Fruit fly (Drosophila melanogaster): ENCODE data around the gene f.

Gene f

DNA sequence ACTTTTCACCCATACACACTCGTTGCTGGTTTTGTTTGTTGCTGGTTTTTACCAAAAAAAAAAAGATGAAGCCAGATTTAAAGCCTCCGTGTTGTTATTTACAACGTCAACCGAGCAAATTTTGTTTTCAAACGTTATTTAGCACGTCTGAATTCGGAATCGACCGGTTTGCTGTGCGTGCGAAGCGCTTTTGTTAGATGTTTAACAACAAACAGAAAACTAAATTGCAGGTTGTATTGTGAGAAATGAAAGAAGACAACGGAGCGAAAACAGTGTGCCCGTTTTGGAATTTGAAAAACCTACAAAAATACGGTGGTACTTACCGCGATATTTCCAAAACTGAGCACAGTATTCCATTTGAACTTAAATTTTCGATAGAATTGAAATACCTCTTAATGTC is 69.0 kb downstream of the f start, which contains the start of gene Fim:
Gene Fim (minus strand): TSS at position 225 of the 400 bp plus-strand sequence.
- no peak for TF ChIP-seq noc (tag; optimal IDR thresholded peaks at IDR 0.05)

- TF ChIP-seq noc (tag; optimal IDR thresholded peaks at IDR 0.05): no peak
These were observed 69.7 kb downstream of the f start for dm6 chrX:17302202-17303061.

DNA sequence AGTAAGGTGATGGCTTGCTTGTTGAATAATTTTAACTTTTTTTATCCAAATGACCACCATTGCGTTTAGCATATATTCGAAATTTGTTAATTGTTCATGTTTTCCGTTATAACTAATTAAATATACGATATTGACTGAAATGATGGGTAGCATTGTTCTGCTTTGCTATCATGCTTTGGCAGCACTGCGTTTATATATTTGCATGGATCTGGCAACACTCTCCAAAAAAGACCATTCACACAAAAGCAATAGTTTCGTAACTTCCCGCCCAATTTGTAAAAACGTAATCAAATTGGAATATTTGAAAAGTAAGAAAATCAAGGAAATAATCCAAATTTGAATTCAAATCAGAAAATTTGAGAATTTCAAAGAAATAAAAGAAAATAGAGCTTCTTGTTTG is 72.8 kb downstream of the f start:
- TF ChIP-seq noc (tag; optimal IDR thresholded peaks at IDR 0.05): no peak

DNA sequence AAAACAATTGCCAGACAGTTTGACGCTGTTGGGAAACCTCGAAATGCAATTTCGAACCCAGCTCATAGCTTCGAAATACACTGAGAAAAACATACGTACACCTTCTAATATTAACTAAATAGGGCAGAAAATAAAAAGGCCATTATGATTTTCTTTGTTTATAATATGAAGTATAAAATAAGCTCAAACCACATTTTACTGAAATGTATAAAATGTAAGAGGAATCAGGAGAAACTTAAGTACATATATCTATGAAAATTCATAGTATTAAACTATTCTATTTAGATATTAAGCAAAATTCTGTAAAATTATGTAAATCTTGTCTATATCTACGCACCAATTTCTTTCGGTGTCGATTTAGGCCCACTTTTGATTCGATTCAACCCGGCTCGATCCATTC is 75.5 kb downstream of the f start:
- TF ChIP-seq noc (tag; optimal IDR thresholded peaks at IDR 0.05): no peak

DNA sequence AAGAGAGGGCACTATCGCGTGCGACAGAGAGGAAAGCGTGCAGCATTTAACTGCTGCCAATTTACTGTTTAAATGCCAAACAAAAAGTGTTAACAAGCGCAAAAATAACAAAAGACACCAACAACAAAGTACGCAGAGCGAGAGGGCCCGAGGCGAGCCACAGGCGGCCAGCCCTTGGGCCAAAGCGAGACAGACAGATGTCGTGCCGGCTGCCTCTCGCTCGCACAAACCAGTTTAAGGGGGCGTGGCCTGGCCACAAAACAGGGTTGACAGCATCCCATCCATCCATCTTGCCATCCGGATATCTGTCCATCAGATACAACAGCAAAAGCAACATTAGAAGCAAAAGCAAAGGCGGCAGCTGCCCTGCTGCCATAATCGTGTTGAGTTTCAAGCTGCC is 80.6 kb downstream of the f start:
- TF ChIP-seq noc (tag; optimal IDR thresholded peaks at IDR 0.05): no peak

DNA sequence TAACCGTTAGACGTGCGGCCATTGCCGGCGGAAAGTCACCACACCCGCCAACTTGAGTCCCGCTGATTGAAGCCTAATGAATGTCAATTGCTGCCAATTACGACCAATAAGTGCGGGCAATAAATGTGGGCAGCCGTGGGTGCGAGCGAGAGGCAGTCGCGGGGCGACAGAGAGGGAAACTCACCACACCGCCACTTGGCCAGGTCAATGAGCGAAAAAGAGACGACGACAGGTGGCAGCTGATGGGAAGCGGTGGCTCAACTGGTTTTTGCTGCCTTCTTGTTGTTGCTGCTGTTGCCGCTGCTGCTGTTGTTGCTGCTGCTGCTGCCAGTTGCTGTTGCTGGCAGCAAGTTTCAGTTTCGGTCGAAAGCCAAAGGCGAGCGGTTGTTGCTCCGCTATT is 81.5 kb downstream of the f start, which contains the start of gene B-H2:
Gene B-H2 (plus strand): TSS at position 369 of the 400 bp plus-strand sequence.
- no peak for TF ChIP-seq noc (tag; optimal IDR thresholded peaks at IDR 0.05)

DNA sequence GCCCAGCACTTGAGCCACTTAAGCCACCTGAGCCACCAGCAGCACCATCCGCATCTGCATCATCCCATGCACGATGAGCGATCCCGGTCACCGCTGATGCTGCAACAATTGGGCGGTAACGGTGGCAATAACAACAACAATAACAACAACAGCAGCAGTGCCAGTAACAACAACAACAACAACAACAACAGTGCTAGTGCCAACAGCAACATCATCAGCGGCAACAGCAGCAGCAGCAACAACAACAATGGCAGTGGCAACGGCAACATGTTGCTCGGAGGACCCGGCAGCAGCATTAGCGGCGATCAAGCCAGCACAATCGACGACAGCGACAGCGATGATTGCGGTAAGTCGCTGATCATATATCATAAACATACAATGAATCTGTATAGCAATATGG is 82.8 kb downstream of the f start:
- TF ChIP-seq noc (tag; optimal IDR thresholded peaks at IDR 0.05): no peak

- TF ChIP-seq noc (tag; optimal IDR thresholded peaks at IDR 0.05): no peak
These were observed 84.1 kb downstream of the f start for dm6 chrX:17316723-17317262.

DNA sequence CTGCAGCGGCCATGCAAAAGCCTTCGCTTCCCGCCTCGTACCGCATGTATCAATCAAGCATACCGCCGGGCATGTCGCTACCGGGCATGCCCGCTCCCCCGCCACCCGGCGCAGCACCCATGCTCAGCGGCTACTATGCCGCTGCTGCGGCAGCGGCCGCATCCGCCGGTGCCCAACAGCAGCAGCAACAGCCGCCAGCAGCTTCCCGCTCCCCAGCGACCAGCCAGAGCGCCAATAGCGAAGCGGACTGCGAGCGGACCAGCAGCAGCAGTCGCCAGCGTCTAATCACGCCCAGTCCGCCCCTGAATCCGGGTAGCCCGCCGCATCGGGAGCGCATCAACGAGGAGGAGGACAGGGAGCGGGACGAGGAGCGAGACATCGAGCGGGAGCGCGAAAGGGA is 90.1 kb downstream of the f start:
- TF ChIP-seq noc (tag; optimal IDR thresholded peaks at IDR 0.05): no peak

DNA sequence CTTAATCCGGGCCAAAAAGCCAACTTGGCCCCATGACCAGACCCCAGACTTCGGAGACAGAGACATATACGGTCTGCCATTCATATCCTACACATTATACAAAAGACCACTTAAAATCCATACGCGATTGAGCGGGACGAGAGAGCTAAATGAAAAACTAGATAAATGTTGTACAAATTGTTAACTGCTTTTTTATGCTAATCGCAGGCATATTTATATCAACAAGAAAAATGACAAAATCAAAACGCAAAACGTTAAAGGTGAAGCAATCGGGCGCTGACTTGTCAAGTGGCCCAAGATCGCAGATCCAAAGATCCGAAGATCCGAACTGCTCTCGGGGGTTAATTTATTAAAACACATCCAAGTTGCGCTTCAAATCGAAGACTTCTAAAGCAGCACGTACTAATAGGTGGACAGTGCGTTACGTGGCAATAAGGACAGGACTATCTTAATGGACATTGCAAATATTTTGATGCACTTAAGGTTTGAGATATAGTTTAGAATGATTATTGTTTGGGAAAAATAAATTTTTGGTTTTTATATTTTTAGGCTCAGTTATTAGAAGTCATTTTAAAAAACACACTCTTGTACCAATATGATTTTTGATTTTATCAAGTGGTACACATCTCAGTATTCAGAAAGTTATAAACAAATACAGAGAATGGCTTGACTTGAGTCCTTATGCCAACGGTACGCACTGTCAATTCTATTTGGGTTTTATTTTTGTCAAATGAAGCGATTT is 97.4 kb downstream of the f start:
- TF ChIP-seq noc (tag; optimal IDR thresholded peaks at IDR 0.05): peak; percentile 56
